Worm (Caenorhabditis elegans): ENCODE measurements around the gene glb-13.

glb-13 gene

DNA sequence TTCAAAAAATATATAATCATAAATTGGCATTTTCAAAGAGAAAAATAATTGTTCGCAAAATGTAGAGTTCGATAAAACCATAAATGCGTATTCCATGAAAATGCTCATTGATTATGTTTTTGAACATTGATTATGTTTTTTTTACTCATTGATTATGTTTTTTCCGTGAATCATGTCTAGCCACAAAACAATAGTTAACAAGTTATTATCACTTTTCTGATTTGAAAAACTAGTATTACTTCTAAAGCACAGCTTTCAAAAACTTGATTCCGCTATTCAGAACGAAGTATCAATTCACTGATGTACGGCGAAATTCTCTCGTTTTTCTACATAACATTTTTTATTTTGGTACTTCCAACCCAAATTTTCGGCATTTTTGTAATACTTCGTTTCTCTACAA is 42.4 kb downstream of the glb-13 start, which contains the start of gene srd-48:
srd-48 (plus strand) TSS at position 301 of the 400 bp plus-strand sequence.
- TF ChIP-seq nhr-12 (tag; optimal IDR thresholded peaks at IDR 0.05) (no peak), ceh-28 (tag; optimal IDR thresholded peaks at IDR 0.05) (no peak), egl-5 (tag; optimal IDR thresholded peaks at IDR 0.05) (no peak), unc-62 (GFP tag; optimal IDR thresholded peaks at IDR 0.05) (no peak), pha-4 (tag; optimal IDR thresholded peaks at IDR 0.05) (no peak), egl-27 (tag; optimal IDR thresholded peaks at IDR 0.05) (no peak), ztf-4 (tag; optimal IDR thresholded peaks at IDR 0.05) (no peak), unc-39 (tag; optimal IDR thresholded peaks at IDR 0.05) (no peak), mdl-1 (tag; optimal IDR thresholded peaks at IDR 0.05) (no peak), elt-1 (tag; optimal IDR thresholded peaks at IDR 0.05) (no peak), lin-15B (tag; optimal IDR thresholded peaks at IDR 0.05) (no peak), jun-1 (tag; optimal IDR thresholded peaks at IDR 0.05) (no peak), nhr-28 (tag; optimal IDR thresholded peaks at IDR 0.05) (no peak), nhr-76 (tag; optimal IDR thresholded peaks at IDR 0.05) (no peak), ztf-11 (tag; optimal IDR thresholded peaks at IDR 0.05) (no peak), elt-2 (tag; optimal IDR thresholded peaks at IDR 0.05) (no peak), daf-12 (tag; optimal IDR thresholded peaks at IDR 0.05) (no peak), aly-2 (tag; optimal IDR thresholded peaks at IDR 0.05) (no peak), pqm-1 (tag; optimal IDR thresholded peaks at IDR 0.05) (no peak)

DNA sequence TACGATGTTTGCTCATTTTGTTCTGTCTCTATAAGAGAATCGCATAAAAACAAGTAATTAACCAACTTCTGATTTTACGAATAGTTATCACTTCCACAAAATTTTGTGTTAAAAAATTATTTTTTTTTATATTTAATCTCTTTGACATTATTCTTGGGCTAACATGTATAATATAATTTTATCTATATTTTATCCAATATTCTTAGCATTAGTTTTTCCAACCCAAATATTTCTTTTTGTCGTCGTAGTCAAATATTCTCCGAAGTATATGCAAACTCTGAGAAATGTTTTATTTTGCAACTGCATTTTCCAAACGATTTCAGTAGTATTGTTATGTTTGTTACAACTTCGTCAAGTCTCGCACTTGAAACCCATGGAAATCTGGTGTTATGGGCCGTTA is 44.7 kb downstream of the glb-13 start, which contains the start of gene srd-47:
srd-47 (plus strand) TSS at position 164 of the 400 bp plus-strand sequence.
- TF ChIP-seq mdl-1 (tag; optimal IDR thresholded peaks at IDR 0.05), result no peak
- TF ChIP-seq nhr-23 (tag; optimal IDR thresholded peaks at IDR 0.05), result no peak
- no peak for TF ChIP-seq hmg-11 (tag; optimal IDR thresholded peaks at IDR 0.05)
- no peak for TF ChIP-seq egl-27 (tag; optimal IDR thresholded peaks at IDR 0.05)
- TF ChIP-seq ztf-11 (tag; optimal IDR thresholded peaks at IDR 0.05), result no peak
- no peak for TF ChIP-seq sea-2 (GFP tag; optimal IDR thresholded peaks at IDR 0.05)
- TF ChIP-seq mml-1 (tag; optimal IDR thresholded peaks at IDR 0.05), result no peak
- TF ChIP-seq pha-4 (tag; optimal IDR thresholded peaks at IDR 0.05), result no peak
- TF ChIP-seq nhr-237 (tag; optimal IDR thresholded peaks at IDR 0.05), result no peak
- no peak for TF ChIP-seq ceh-82 (tag; optimal IDR thresholded peaks at IDR 0.05)

DNA sequence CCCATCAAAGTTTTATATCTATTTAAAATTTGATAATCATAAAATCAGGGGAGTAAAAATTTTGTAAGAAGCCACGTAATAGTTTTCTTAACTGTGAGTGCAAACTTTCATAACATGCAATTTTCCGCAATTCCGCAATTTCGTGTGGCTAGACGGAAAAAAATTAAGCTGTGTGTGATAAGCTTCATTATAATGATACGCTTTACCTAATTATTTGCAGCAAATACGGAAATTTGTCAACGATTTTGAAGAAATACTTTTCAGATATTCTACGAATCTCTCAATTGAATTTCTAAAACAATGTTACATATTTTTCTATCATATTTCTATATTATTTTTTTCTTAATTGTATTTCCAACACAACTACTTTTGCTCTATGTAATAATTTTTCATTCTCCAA is 46.4 kb downstream of the glb-13 start, which contains the start of gene srd-46:
srd-46 (plus strand) TSS at position 301 of the 400 bp plus-strand sequence.
- TF ChIP-seq nhr-12 (tag; optimal IDR thresholded peaks at IDR 0.05) (no peak), mml-1 (tag; optimal IDR thresholded peaks at IDR 0.05) (no peak), aly-2 (tag; optimal IDR thresholded peaks at IDR 0.05) (no peak), nhr-77 (tag; optimal IDR thresholded peaks at IDR 0.05) (no peak), ztf-11 (tag; optimal IDR thresholded peaks at IDR 0.05) (no peak)

DNA sequence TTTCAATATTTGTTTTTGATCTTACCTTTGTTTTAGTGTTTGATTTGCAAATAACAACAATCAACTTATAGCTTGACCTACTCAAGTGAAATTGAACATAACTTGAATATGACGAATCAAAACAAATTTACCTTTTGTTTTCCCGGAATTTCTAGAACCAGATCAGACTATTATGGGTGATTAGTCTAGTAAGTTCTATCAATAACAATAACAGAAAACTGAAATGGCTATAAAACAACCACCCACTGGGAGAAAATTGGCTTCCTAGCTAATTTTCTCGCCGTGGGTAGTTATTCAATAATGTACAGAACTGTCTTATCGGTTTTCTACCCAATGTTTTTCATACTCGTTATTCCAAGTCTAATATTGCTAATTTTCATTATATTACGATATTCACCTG is 49.5 kb downstream of the glb-13 start, which contains the start of gene srd-45:
srd-45 (plus strand) TSS at position 301 of the 400 bp plus-strand sequence.
- TF ChIP-seq ama-1 (optimal IDR thresholded peaks at IDR 0.05) (no peak), lin-15B (tag; optimal IDR thresholded peaks at IDR 0.05) (no peak), snpc-4 (tag; optimal IDR thresholded peaks at IDR 0.05) (no peak), fkh-2 (tag; optimal IDR thresholded peaks at IDR 0.05) (no peak), skn-1 (tag; optimal IDR thresholded peaks at IDR 0.05) (no peak), elt-3 (tag; optimal IDR thresholded peaks at IDR 0.05) (no peak), ZK546.5 (tag; optimal IDR thresholded peaks at IDR 0.05) (no peak), unc-62 (GFP tag; optimal IDR thresholded peaks at IDR 0.05) (no peak), ceh-9 (tag; optimal IDR thresholded peaks at IDR 0.05) (no peak), daf-12 (tag; optimal IDR thresholded peaks at IDR 0.05) (no peak), nhr-25 (tag; optimal IDR thresholded peaks at IDR 0.05) (no peak), ceh-28 (tag; optimal IDR thresholded peaks at IDR 0.05) (no peak)

DNA sequence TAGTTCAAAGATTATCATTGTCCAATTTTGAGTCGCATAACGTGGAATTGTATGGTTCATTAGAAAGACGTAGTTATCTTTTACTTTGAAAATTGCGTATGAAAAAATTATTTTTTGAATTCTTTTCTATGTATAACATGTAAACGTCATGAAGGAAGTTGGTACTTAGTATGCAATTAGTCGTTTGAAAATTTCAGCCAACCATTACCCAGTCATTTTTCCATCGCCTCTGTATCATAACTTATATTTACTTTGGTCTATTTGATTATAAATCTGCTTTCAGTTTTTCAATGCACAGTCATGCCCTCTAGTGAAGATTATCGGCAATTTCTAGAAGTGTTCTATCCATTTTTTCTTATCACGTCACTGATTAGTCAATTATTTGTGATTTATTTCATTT is 51.8 kb downstream of the glb-13 start, which contains the start of gene srd-41:
srd-41 (plus strand) TSS at position 301 of the 400 bp plus-strand sequence.
- TF ChIP-seq nhr-67 (tag; optimal IDR thresholded peaks at IDR 0.05) (no peak), ztf-4 (tag; optimal IDR thresholded peaks at IDR 0.05) (no peak), jun-1 (tag; optimal IDR thresholded peaks at IDR 0.05) (no peak), snpc-4 (tag; optimal IDR thresholded peaks at IDR 0.05) (no peak), zag-1 (tag; optimal IDR thresholded peaks at IDR 0.05) (no peak), nfya-1 (tag; optimal IDR thresholded peaks at IDR 0.05; ENCODE audit: insufficient read depth) (no peak), ceh-28 (tag; optimal IDR thresholded peaks at IDR 0.05) (no peak), elt-3 (tag; optimal IDR thresholded peaks at IDR 0.05) (no peak), lin-39 (tag; optimal IDR thresholded peaks at IDR 0.05) (no peak), nhr-11 (tag; optimal IDR thresholded peaks at IDR 0.05) (no peak), fos-1 (tag; optimal IDR thresholded peaks at IDR 0.05) (no peak), nhr-43 (tag; optimal IDR thresholded peaks at IDR 0.05; ENCODE audit: poor library complexity, severe bottlenecking) (no peak), elt-2 (tag; optimal IDR thresholded peaks at IDR 0.05) (no peak), nhr-12 (tag; optimal IDR thresholded peaks at IDR 0.05) (no peak), aly-2 (tag; optimal IDR thresholded peaks at IDR 0.05) (no peak), nhr-237 (tag; optimal IDR thresholded peaks at IDR 0.05) (no peak), lsy-12 (tag; optimal IDR thresholded peaks at IDR 0.05) (no peak), ceh-16 (tag; optimal IDR thresholded peaks at IDR 0.05) (no peak), nhr-77 (tag; optimal IDR thresholded peaks at IDR 0.05) (no peak), daf-12 (tag; optimal IDR thresholded peaks at IDR 0.05) (no peak)
